Worm (Caenorhabditis elegans) whole organism, young adult: ENCODE results near the gene ceh-14.

ENCODE experiments used
- B0261.1 ChIP-seq: sonication (generic microtip); optimal IDR thresholded peaks from 2 replicates; lab custom pipeline; 2016; ENCODE audit warnings: mild to moderate bottlenecking, missing genetic modification characterization, moderate library complexity, missing compliant biosample characterization
- B0336.3 ChIP-seq: fragments of 200-800 bp; sonication (Bioruptor generic); IDR thresholded peaks from 2 replicates; pipeline ENCODE4 v1.3.6; 2022; ENCODE audit warnings: missing genetic modification characterization, missing compliant biosample characterization
- F49E8.2 ChIP-seq: sonication (generic microtip); optimal IDR thresholded peaks from 3 replicates; lab custom pipeline; 2017; ENCODE audit warnings: missing genetic modification characterization, mild to moderate bottlenecking, missing compliant biosample characterization, antibody characterized with exemption, moderate library complexity; ENCODE audit not compliant: insufficient read depth
- F57A8.1 ChIP-seq: fragments of 200-800 bp; sonication (Bioruptor generic); optimal IDR thresholded peaks from 2 replicates; lab custom pipeline; 2018; ENCODE audit warnings: mild to moderate bottlenecking, missing genetic modification characterization, moderate library complexity, missing compliant biosample characterization
- Y53F4B.3 ChIP-seq: fragments of 200-800 bp; sonication (Bioruptor generic); IDR thresholded peaks from 2 replicates; pipeline ENCODE4 v1.3.6; 2022; ENCODE audit warnings: missing genetic modification reagents, missing genetic modification characterization, missing compliant biosample characterization
- Y79H2A.3 ChIP-seq: fragments of 200-800 bp; sonication (Bioruptor generic); conservative IDR thresholded peaks from 2 replicates; pipeline ENCODE4 v1.3.6; 2022; ENCODE audit warnings: missing genetic modification reagents, missing genetic modification characterization, missing compliant biosample characterization
- ZK185.1 ChIP-seq: sonication (generic microtip); optimal IDR thresholded peaks from 2 replicates; lab custom pipeline; 2016; ENCODE audit warnings: mild to moderate bottlenecking, missing genetic modification characterization, missing compliant biosample characterization; ENCODE audit not compliant: poor library complexity, severe bottlenecking
- atf-7 ChIP-seq: sonication (generic microtip); optimal IDR thresholded peaks from 2 replicates; lab custom pipeline; 2017; ENCODE audit warnings: mild to moderate bottlenecking, missing genetic modification characterization, missing compliant biosample characterization
- attf-3 ChIP-seq: fragments of 200-800 bp; sonication (Bioruptor generic); conservative IDR thresholded peaks from 2 replicates; pipeline ENCODE4 v1.3.6; 2022; ENCODE audit warnings: missing genetic modification reagents, missing genetic modification characterization, missing compliant biosample characterization
- bed-2 ChIP-seq: fragments of 200-800 bp; sonication (Bioruptor generic); IDR thresholded peaks from 2 replicates; pipeline ENCODE4 v1.3.6; 2022; ENCODE audit warnings: missing genetic modification reagents, missing genetic modification characterization, missing compliant biosample characterization
- ccch-3 ChIP-seq: fragments of 200-800 bp; sonication (Bioruptor generic); optimal IDR thresholded peaks from 2 replicates; lab custom pipeline; 2018; ENCODE audit warnings: mild to moderate bottlenecking, missing genetic modification characterization, missing compliant biosample characterization
- cebp-1 ChIP-seq, 2 experiments: fragments of 200-800 bp in 1 of 2; sonication (Bioruptor generic) in 1 of 2; sonication (generic microtip) in 1 of 2; IDR thresholded peaks in 1 of 2; optimal IDR thresholded peaks in 1 of 2; 2 replicates each; pipeline versions ENCODE4 v1.3.6 to Lab custom; 2017 to 2022; ENCODE audit warnings: missing compliant biosample characterization in 2 of 2, missing genetic modification characterization in 2 of 2, mild to moderate bottlenecking in 1 of 2, missing genetic modification reagents in 1 of 2, moderate library complexity in 1 of 2
- chd-7 ChIP-seq: sonication (generic microtip); optimal IDR thresholded peaks from 2 replicates; lab custom pipeline; 2016; ENCODE audit warnings: mild to moderate bottlenecking, missing genetic modification characterization, moderate library complexity, missing compliant biosample characterization
- dox-1 ChIP-seq: fragments of 200-800 bp; sonication (Bioruptor generic); IDR thresholded peaks from 2 replicates; pipeline ENCODE4 v1.3.6; 2022; ENCODE audit warnings: missing genetic modification reagents, missing genetic modification characterization, missing compliant biosample characterization
- dpff-1 ChIP-seq: sonication (generic microtip); optimal IDR thresholded peaks from 2 replicates; lab custom pipeline; 2017; ENCODE audit warnings: mild to moderate bottlenecking, missing genetic modification characterization, missing compliant biosample characterization
- dpl-1 ChIP-seq: fragments of 150-350 bp; optimal IDR thresholded peaks from 2 replicates; lab custom pipeline; 2014; ENCODE audit warnings: missing biosample characterization, missing genetic modification reagents, missing genetic modification characterization
- ets-4 ChIP-seq: fragments of 200-800 bp; sonication (Bioruptor generic); optimal IDR thresholded peaks from 2 replicates; lab custom pipeline; 2018; ENCODE audit warnings: mild to moderate bottlenecking, missing genetic modification characterization, missing compliant biosample characterization
- gei-17 ChIP-seq: fragments of 200-800 bp; sonication (Bioruptor generic); optimal IDR thresholded peaks from 2 replicates; lab custom pipeline; 2018; ENCODE audit warnings: mild to moderate bottlenecking, missing genetic modification characterization, missing compliant biosample characterization
- him-1 ChIP-seq: sonication (generic microtip); optimal IDR thresholded peaks from 2 replicates; lab custom pipeline; 2016; ENCODE audit warnings: missing genotype, missing genetic modification reagents, missing genetic modification characterization, missing compliant biosample characterization
- hlh-26 ChIP-seq: fragments of 200-800 bp; sonication (Bioruptor generic); conservative IDR thresholded peaks from 2 replicates; pipeline ENCODE4 v1.3.6; 2022; ENCODE audit warnings: missing genetic modification reagents, missing genetic modification characterization, missing compliant biosample characterization
- hrde-1 ChIP-seq: sonication (generic microtip); optimal IDR thresholded peaks from 2 replicates; lab custom pipeline; 2016; ENCODE audit warnings: missing genetic modification characterization, mild to moderate bottlenecking, missing compliant biosample characterization, moderate library complexity, missing genotype, missing genetic modification reagents, borderline replicate concordance
- hsf-1 ChIP-seq: fragments of 200-800 bp; sonication (Bioruptor generic); IDR thresholded peaks from 2 replicates; pipeline ENCODE4 v1.3.6; 2022; ENCODE audit warnings: missing genetic modification reagents, missing genetic modification characterization, missing compliant biosample characterization
- let-607 ChIP-seq, 2 experiments: fragments of 200-800 bp in 1 of 2; sonication (Bioruptor generic) in 1 of 2; sonication (generic microtip) in 1 of 2; optimal IDR thresholded peaks; 2 replicates each; lab custom pipeline; 2016 to 2018; ENCODE audit warnings: mild to moderate bottlenecking in 2 of 2, missing compliant biosample characterization in 2 of 2, missing genetic modification characterization in 2 of 2, moderate library complexity in 2 of 2, missing genotype in 1 of 2
- lin-26 ChIP-seq: fragments of 200-800 bp; sonication (Bioruptor generic); IDR thresholded peaks from 2 replicates; pipeline ENCODE4 v1.3.6; 2022; ENCODE audit warnings: missing genetic modification reagents, missing genetic modification characterization, missing compliant biosample characterization
- lin-35 ChIP-seq, 3 experiments: fragments of 150-350 bp in 2 of 3; sonication (generic microtip) in 1 of 3; optimal IDR thresholded peaks; 2 replicates each; lab custom pipeline; 2014 to 2018; ENCODE audit warnings: missing biosample characterization in 3 of 3, missing genetic modification characterization in 3 of 3, missing genetic modification reagents in 3 of 3
- lsl-1 ChIP-seq: fragments of 200-800 bp; sonication (Bioruptor generic); optimal IDR thresholded peaks from 2 replicates; lab custom pipeline; 2018; ENCODE audit warnings: mild to moderate bottlenecking, missing genetic modification characterization, moderate library complexity, missing compliant biosample characterization
- madf-6 ChIP-seq: fragments of 200-800 bp; sonication (Bioruptor generic); IDR thresholded peaks from 2 replicates; pipeline ENCODE4 v1.3.6; 2022; ENCODE audit warnings: missing genetic modification reagents, missing genetic modification characterization, missing compliant biosample characterization
- madf-8 ChIP-seq: fragments of 200-800 bp; sonication (Bioruptor generic); conservative IDR thresholded peaks from 2 replicates; pipeline ENCODE4 v1.3.6; 2022; ENCODE audit warnings: missing genetic modification reagents, missing genetic modification characterization, missing compliant biosample characterization
- nfya-2 ChIP-seq: fragments of 200-800 bp; sonication (Bioruptor generic); IDR thresholded peaks from 2 replicates; pipeline ENCODE4 v1.3.6; 2022; ENCODE audit warnings: missing genetic modification reagents, missing genetic modification characterization, missing compliant biosample characterization
- nhr-80 ChIP-seq: sonication (generic microtip); optimal IDR thresholded peaks from 2 replicates; lab custom pipeline; 2016; ENCODE audit warnings: missing genetic modification characterization, missing compliant biosample characterization
- pbrm-1 ChIP-seq: fragments of 200-800 bp; sonication (Bioruptor generic); IDR thresholded peaks from 2 replicates; pipeline ENCODE4 v1.3.6; 2022; ENCODE audit warnings: missing genetic modification reagents, missing genetic modification characterization, missing compliant biosample characterization
- sdz-38 ChIP-seq: sonication (generic microtip); optimal IDR thresholded peaks from 2 replicates; lab custom pipeline; 2016; ENCODE audit warnings: missing genotype, missing genetic modification characterization, missing compliant biosample characterization
- sea-2 ChIP-seq: fragments of 200-800 bp; sonication (Bioruptor generic); IDR thresholded peaks from 2 replicates; pipeline ENCODE4 v1.3.6; 2022; ENCODE audit warnings: missing genetic modification characterization, missing compliant biosample characterization
- somi-1 ChIP-seq: fragments of 200-800 bp; sonication (Bioruptor generic); optimal IDR thresholded peaks from 2 replicates; lab custom pipeline; 2018; ENCODE audit warnings: mild to moderate bottlenecking, missing genetic modification characterization, missing compliant biosample characterization
- tbp1 ChIP-seq: fragments of 200-800 bp; sonication (Bioruptor generic); optimal IDR thresholded peaks from 2 replicates; lab custom pipeline; 2018; ENCODE audit warnings: mild to moderate bottlenecking, missing genetic modification characterization, missing compliant biosample characterization
- xnd-1 ChIP-seq: sonication (generic microtip); optimal IDR thresholded peaks from 2 replicates; lab custom pipeline; 2016; ENCODE audit warnings: missing genotype, missing genetic modification reagents, missing genetic modification characterization, missing compliant biosample characterization
- zfh-2 ChIP-seq: fragments of 200-800 bp; sonication (Bioruptor generic); conservative IDR thresholded peaks from 2 replicates; pipeline ENCODE4 v1.3.6; 2022; ENCODE audit warnings: missing genetic modification reagents, missing genetic modification characterization, missing compliant biosample characterization
- ztf-22 ChIP-seq: fragments of 200-800 bp; sonication (Bioruptor generic); optimal IDR thresholded peaks from 2 replicates; lab custom pipeline; 2018; ENCODE audit warnings: mild to moderate bottlenecking, missing genetic modification characterization, moderate library complexity, missing compliant biosample characterization
- ztf-3 ChIP-seq: fragments of 200-800 bp; sonication (Bioruptor generic); optimal IDR thresholded peaks from 2 replicates; lab custom pipeline; 2018; ENCODE audit warnings: mild to moderate bottlenecking, missing genetic modification characterization, missing compliant biosample characterization
- ztf-6 ChIP-seq: fragments of 200-800 bp; sonication (Bioruptor generic); IDR thresholded peaks from 2 replicates; pipeline ENCODE4 v1.3.6; 2022; ENCODE audit warnings: missing genetic modification reagents, missing genetic modification characterization, missing compliant biosample characterization

Gene ceh-14

ce11 chrX:7532632-7533031 is at the start of gene ceh-14:
Gene ceh-14, minus strand, starts transcription at chrX:7532732.
- TF ChIP-seq B0336.3 (GFP tag; lab: Robert Waterston, UW) (no peak), F57A8.1 (GFP tag; lab: Kevin White, UChicago) (no peak), ets-4 (GFP tag; lab: Kevin White, UChicago) (no peak), B0261.1 (tag; lab: Kevin White, UChicago) (no peak), madf-6 (no peak), ZK185.1 (tag; lab: Kevin White, UChicago) (no peak), lin-35 (GFP tag; optimal IDR thresholded peaks at IDR 0.05; lab: Kevin White, UChicago) (no peak), somi-1 (GFP tag; lab: Kevin White, UChicago) (no peak), madf-8 (GFP tag; lab: Robert Waterston, UW) (no peak), zfh-2 (GFP tag; lab: Robert Waterston, UW) (no peak), Y79H2A.3 (no peak)

ce11 chrX:7582223-7582622 is 49.7 kb upstream of the ceh-14 start:
- no peak for TF ChIP-seq hlh-26 (GFP tag; lab: Robert Waterston, UW)
- no peak for TF ChIP-seq sea-2 (GFP tag; lab: Robert Waterston, UW)
- TF ChIP-seq dpl-1 (GFP tag; lab: Kevin White, UChicago) = no peak
- TF ChIP-seq hsf-1 = no peak
- no peak for TF ChIP-seq lsl-1 (GFP tag; lab: Kevin White, UChicago)
- TF ChIP-seq Y53F4B.3 (GFP tag; lab: Robert Waterston, UW) = no peak
- no peak for TF ChIP-seq gei-17 (GFP tag; lab: Kevin White, UChicago)
- no peak for TF ChIP-seq dpff-1 (tag; lab: Kevin White, UChicago)
- TF ChIP-seq F49E8.2 (tag; lab: Kevin White, UChicago) = no peak
- TF ChIP-seq ztf-6 = no peak
- TF ChIP-seq tbp1 (GFP tag; lab: Kevin White, UChicago) = no peak
- no peak for TF ChIP-seq ets-4 (GFP tag; lab: Kevin White, UChicago)
- no peak for TF ChIP-seq let-607 (tag; optimal IDR thresholded peaks at IDR 0.05; lab: Kevin White, UChicago)
- no peak for TF ChIP-seq nfya-2 (GFP tag; lab: Robert Waterston, UW)

- no peak for TF ChIP-seq ccch-3
- no peak for TF ChIP-seq pbrm-1 (GFP tag; lab: Robert Waterston, UW)
- TF ChIP-seq nhr-80 (tag; lab: Kevin White, UChicago) = peak; percentile 87
- no peak for TF ChIP-seq lin-26 (GFP tag; lab: Robert Waterston, UW)
- peak; percentile 20 to 46 for TF ChIP-seq let-607 (tag; optimal IDR thresholded peaks at IDR 0.05; lab: Kevin White, UChicago)
- peak; percentile 38 for TF ChIP-seq atf-7 (tag; lab: Kevin White, UChicago)
- no peak for TF ChIP-seq cebp-1 (GFP tag; IDR thresholded peaks at IDR 0.05; lab: Robert Waterston, UW)
- TF ChIP-seq cebp-1 (tag; optimal IDR thresholded peaks at IDR 0.05; lab: Kevin White, UChicago) = peak; percentile 74
- TF ChIP-seq dox-1 = 0 out of 2 replicates have a peak, but pooled peaks have one; percentile 22
These were observed 45.8 kb upstream of the ceh-14 start for ce11 chrX:7578308-7578707.

ce11 chrX:7577458-7578158 is 45.1 kb upstream of the ceh-14 start:
- TF ChIP-seq cebp-1 (GFP tag; IDR thresholded peaks at IDR 0.05; lab: Robert Waterston, UW) (peak; percentile 58; the same call in 1 of the 2 replicates), cebp-1 (tag; optimal IDR thresholded peaks at IDR 0.05; lab: Kevin White, UChicago) (peak; percentile 57), attf-3 (no peak), sdz-38 (no peak), xnd-1 (no peak), nhr-80 (tag; lab: Kevin White, UChicago) (no peak), ztf-3 (GFP tag; lab: Kevin White, UChicago) (no peak), dox-1 (no peak), dpff-1 (tag; lab: Kevin White, UChicago) (no peak), hrde-1 (tag; lab: Kevin White, UChicago) (no peak), ztf-22 (no peak), chd-7 (tag; lab: Kevin White, UChicago) (no peak), lin-26 (GFP tag; lab: Robert Waterston, UW) (peak; percentile 19; the same call in 1 of the 2 replicates), him-1 (tag; lab: Kevin White, UChicago) (no peak), bed-2 (GFP tag; lab: Robert Waterston, UW) (no peak)
